Fruit fly (Drosophila melanogaster) whole organism, embryonic: ENCODE measurements around the gene Zip89B.
A peak's percentile ranks its signal among the peaks of the same experiment; 100 is the strongest.

Source experiments
- CG1024 ChIP-seq: fragments of 200-800 bp; sonication (Bioruptor generic); IDR thresholded peaks from 2 replicates; pipeline ENCODE4 v1.3.6; 2022; ENCODE audit warnings: missing biosample characterization, missing genetic modification characterization
- CG11398 ChIP-seq: fragments of 200-800 bp; sonication (Bioruptor generic); optimal IDR thresholded peaks from 2 replicates; lab custom pipeline; 2016; ENCODE audit warnings: missing biosample characterization, missing genetic modification characterization
- CG12104 ChIP-seq: fragments of 200-800 bp; sonication (Bioruptor generic); optimal IDR thresholded peaks from 3 replicates; lab custom pipeline; 2016; ENCODE audit warnings: missing biosample characterization, missing genetic modification characterization
- CG12236 ChIP-seq: fragments of 200-800 bp; sonication (Bioruptor generic); optimal IDR thresholded peaks from 2 replicates; lab custom pipeline; 2016; ENCODE audit warnings: missing biosample characterization, missing genetic modification characterization
- CG12299 ChIP-seq: fragments of 200-800 bp; sonication (Bioruptor generic); optimal IDR thresholded peaks from 2 replicates; lab custom pipeline; 2018; ENCODE audit warnings: missing biosample characterization, mild to moderate bottlenecking, missing genetic modification characterization
- CG15073 ChIP-seq: fragments of 200-800 bp; sonication (Bioruptor generic); optimal IDR thresholded peaks from 2 replicates; lab custom pipeline; 2016; ENCODE audit warnings: missing biosample characterization, missing genetic modification characterization
- CG15269 ChIP-seq: fragments of 200-800 bp; sonication (Bioruptor generic); optimal IDR thresholded peaks from 2 replicates; lab custom pipeline; 2018; ENCODE audit warnings: missing biosample characterization, mild to moderate bottlenecking, missing genetic modification characterization, moderate library complexity
- CG15601 ChIP-seq: fragments of 200-800 bp; sonication (Bioruptor generic); optimal IDR thresholded peaks from 3 replicates; lab custom pipeline; 2019; ENCODE audit warnings: missing biosample characterization, mild to moderate bottlenecking, missing genetic modification characterization, moderate library complexity
- CG15696 ChIP-seq: fragments of 200-800 bp; sonication (Bioruptor generic); optimal IDR thresholded peaks from 2 replicates; lab custom pipeline; 2019; ENCODE audit warnings: missing biosample characterization, mild to moderate bottlenecking, missing genetic modification characterization, moderate library complexity
- CG17359 ChIP-seq: fragments of 200-800 bp; sonication (Bioruptor generic); optimal IDR thresholded peaks from 3 replicates; lab custom pipeline; 2018; ENCODE audit warnings: missing biosample characterization, mild to moderate bottlenecking, missing genetic modification characterization, moderate library complexity
- CG1792 ChIP-seq: fragments of 200-800 bp; sonication (Bioruptor generic); optimal IDR thresholded peaks from 2 replicates; lab custom pipeline; 2016; ENCODE audit warnings: missing biosample characterization, missing genetic modification characterization
- CG31441 ChIP-seq: fragments of 200-800 bp; sonication (Bioruptor generic); IDR thresholded peaks from 2 replicates; pipeline ENCODE4 v1.3.6; 2022; ENCODE audit warnings: missing biosample characterization, missing genetic modification characterization
- CG3163 ChIP-seq: fragments of 200-800 bp; sonication (Bioruptor generic); optimal IDR thresholded peaks from 3 replicates; lab custom pipeline; 2016; ENCODE audit warnings: missing biosample characterization, missing genetic modification characterization
- CG33213 ChIP-seq: fragments of 200-800 bp; sonication (Bioruptor generic); optimal IDR thresholded peaks from 3 replicates; lab custom pipeline; 2016; ENCODE audit warnings: missing biosample characterization, missing genetic modification characterization
- CG5180 ChIP-seq: fragments of 200-800 bp; sonication (Bioruptor generic); optimal IDR thresholded peaks from 3 replicates; lab custom pipeline; 2017; ENCODE audit warnings: missing biosample characterization, missing genetic modification characterization, mild to moderate bottlenecking, moderate library complexity, missing genetic modification reagents
- CG7357 ChIP-seq: fragments of 200-800 bp; sonication (Bioruptor generic); IDR thresholded peaks from 3 replicates; pipeline ENCODE4 v1.3.6; 2022; ENCODE audit warnings: missing biosample characterization, missing genetic modification characterization
- CG8089 ChIP-seq: fragments of 200-800 bp; sonication (Bioruptor generic); optimal IDR thresholded peaks from 3 replicates; lab custom pipeline; 2016; ENCODE audit warnings: missing biosample characterization, missing genetic modification characterization
- CG8290 ChIP-seq, 3 experiments: fragments of 200-800 bp; sonication (Bioruptor generic); optimal IDR thresholded peaks; 2 replicates each; lab custom pipeline; 2016 to 2019; ENCODE audit warnings: missing biosample characterization in 3 of 3, missing genetic modification characterization in 3 of 3, mild to moderate bottlenecking in 2 of 3, moderate library complexity in 1 of 3
- CG8359 ChIP-seq: fragments of 200-800 bp; sonication (Bioruptor generic); optimal IDR thresholded peaks from 2 replicates; lab custom pipeline; 2017; ENCODE audit warnings: missing biosample characterization, mild to moderate bottlenecking, missing genetic modification characterization, borderline replicate concordance
- CG8388 ChIP-seq: fragments of 200-800 bp; sonication (Bioruptor generic); optimal IDR thresholded peaks from 2 replicates; lab custom pipeline; 2019; ENCODE audit warnings: missing biosample characterization, mild to moderate bottlenecking, missing genetic modification characterization, moderate library complexity
- CG9215 ChIP-seq: fragments of 200-800 bp; sonication (Bioruptor generic); IDR thresholded peaks from 2 replicates; pipeline ENCODE4 v1.3.6; 2022; ENCODE audit warnings: missing biosample characterization, missing genetic modification characterization
- CG9797 ChIP-seq: fragments of 200-800 bp; sonication (Bioruptor generic); optimal IDR thresholded peaks from 3 replicates; lab custom pipeline; 2018; ENCODE audit warnings: missing biosample characterization, mild to moderate bottlenecking, missing genetic modification characterization
- Chrac-16 ChIP-seq: fragments of 200-800 bp; sonication (Bioruptor generic); optimal IDR thresholded peaks from 3 replicates; lab custom pipeline; 2016; ENCODE audit warnings: missing biosample characterization, missing genetic modification characterization
- HHEX ChIP-seq: fragments of 200-800 bp; sonication (Bioruptor generic); optimal IDR thresholded peaks from 3 replicates; lab custom pipeline; 2017; ENCODE audit warnings: missing biosample characterization, mild to moderate bottlenecking, missing genetic modification characterization, missing genetic modification reagents
- HLH3B ChIP-seq: fragments of 200-800 bp; sonication (Bioruptor generic); IDR thresholded peaks from 2 replicates; pipeline ENCODE4 v1.3.6; 2022; ENCODE audit warnings: missing biosample characterization, missing genetic modification characterization
- HLH4C ChIP-seq: fragments of 200-800 bp; sonication (Bioruptor generic); IDR thresholded peaks from 3 replicates; pipeline ENCODE4 v1.3.6; 2022; ENCODE audit warnings: missing biosample characterization, missing genetic modification characterization; ENCODE audit not compliant: partially characterized antibody
- Lim3 ChIP-seq: fragments of 200-800 bp; sonication (Bioruptor generic); IDR thresholded peaks from 2 replicates; pipeline ENCODE4 v1.3.6; 2022; ENCODE audit warnings: missing biosample characterization, missing genetic modification characterization
- Mad ChIP-seq: fragments of 200-800 bp; sonication (Bioruptor generic); optimal IDR thresholded peaks from 2 replicates; lab custom pipeline; 2016; ENCODE audit warnings: missing biosample characterization, missing genetic modification characterization
- Mes4 ChIP-seq: fragments of 200-800 bp; sonication (Bioruptor generic); optimal IDR thresholded peaks from 2 replicates; lab custom pipeline; 2016; ENCODE audit warnings: missing biosample characterization, missing genetic modification characterization
- PHDP ChIP-seq: fragments of 200-800 bp; sonication (Bioruptor generic); optimal IDR thresholded peaks from 3 replicates; lab custom pipeline; 2018; ENCODE audit warnings: missing biosample characterization, mild to moderate bottlenecking, missing genetic modification characterization, moderate library complexity
- Ravus ChIP-seq: fragments of 200-800 bp; sonication (Bioruptor generic); IDR thresholded peaks from 2 replicates; pipeline ENCODE4 v1.3.6; 2022; ENCODE audit warnings: missing biosample characterization, missing genetic modification characterization
- Taf1 ChIP-seq: fragments of 200-800 bp; sonication (Bioruptor generic); IDR thresholded peaks from 2 replicates; pipeline ENCODE4 v1.3.6; 2022; ENCODE audit warnings: missing biosample characterization, missing genetic modification characterization
- chif ChIP-seq, 2 experiments: fragments of 200-800 bp; sonication (Bioruptor generic); optimal IDR thresholded peaks; 3 replicates each; lab custom pipeline; 2016; ENCODE audit warnings: missing biosample characterization in 2 of 2, missing genetic modification characterization in 2 of 2
- fd102C ChIP-seq: fragments of 200-800 bp; sonication (Bioruptor generic); optimal IDR thresholded peaks from 2 replicates; lab custom pipeline; 2018; ENCODE audit warnings: missing biosample characterization, mild to moderate bottlenecking, missing genetic modification characterization, moderate library complexity
- gro ChIP-seq: fragments of 200-800 bp; sonication (Bioruptor generic); optimal IDR thresholded peaks from 2 replicates; lab custom pipeline; 2016; ENCODE audit warnings: missing biosample characterization, missing genetic modification characterization
- gsb ChIP-seq: fragments of 200-800 bp; sonication (Bioruptor generic); IDR thresholded peaks from 2 replicates; pipeline ENCODE4 v1.3.6; 2022; ENCODE audit warnings: missing biosample characterization, missing genetic modification characterization
- insv ChIP-seq, 2 experiments: fragments of 200-800 bp; sonication (Bioruptor generic); optimal IDR thresholded peaks; 3 replicates each; lab custom pipeline; 2016 to 2018; ENCODE audit warnings: missing biosample characterization in 2 of 2, missing genetic modification characterization in 2 of 2
- jing ChIP-seq: fragments of 200-800 bp; sonication (Bioruptor generic); optimal IDR thresholded peaks from 2 replicates; lab custom pipeline; 2018; ENCODE audit warnings: missing biosample characterization, mild to moderate bottlenecking, missing genetic modification characterization
- kah ChIP-seq: fragments of 200-800 bp; sonication (Bioruptor generic); optimal IDR thresholded peaks from 2 replicates; lab custom pipeline; 2018; ENCODE audit warnings: missing biosample characterization, mild to moderate bottlenecking, missing genetic modification characterization
- maf-S ChIP-seq: fragments of 200-800 bp; sonication (Bioruptor generic); optimal IDR thresholded peaks from 2 replicates; lab custom pipeline; 2016; ENCODE audit warnings: missing biosample characterization, missing genetic modification characterization
- mam ChIP-seq: fragments of 200-800 bp; sonication (Bioruptor generic); optimal IDR thresholded peaks from 3 replicates; lab custom pipeline; 2016; ENCODE audit warnings: missing biosample characterization, missing genetic modification characterization
- onecut ChIP-seq: fragments of 200-800 bp; sonication (Bioruptor generic); IDR thresholded peaks from 2 replicates; pipeline ENCODE4 v1.3.6; 2022; ENCODE audit warnings: missing biosample characterization, missing genetic modification characterization
- row ChIP-seq: fragments of 200-800 bp; sonication (Bioruptor generic); IDR thresholded peaks from 3 replicates; pipeline ENCODE4 v1.3.6; 2022; ENCODE audit warnings: missing biosample characterization, missing genetic modification characterization
- sisA ChIP-seq: fragments of 200-800 bp; sonication (Bioruptor generic); IDR thresholded peaks from 2 replicates; pipeline ENCODE4 v1.3.6; 2022; ENCODE audit warnings: missing biosample characterization, missing genetic modification characterization
- so ChIP-seq: fragments of 200-800 bp; sonication (Bioruptor generic); IDR thresholded peaks from 3 replicates; pipeline ENCODE4 v1.3.6; 2022; ENCODE audit warnings: missing biosample characterization, missing genetic modification characterization
- tll ChIP-seq, 2 experiments: fragments of 200-800 bp in 1 of 2; fragments of >200 bp in 1 of 2; sonication (Bioruptor generic) in 1 of 2; optimal IDR thresholded peaks; 2 replicates each; lab custom pipeline; 2017 to 2019; ENCODE audit warnings: missing biosample characterization in 2 of 2, missing genetic modification characterization in 2 of 2, mild to moderate bottlenecking in 1 of 2, moderate library complexity in 1 of 2
- wdn ChIP-seq: fragments of 200-800 bp; sonication (Bioruptor generic); IDR thresholded peaks from 2 replicates; pipeline ENCODE4 v1.3.6; 2022; ENCODE audit warnings: missing biosample characterization, missing genetic modification characterization
- zfh1 ChIP-seq: fragments of 200-800 bp; sonication (Bioruptor generic); IDR thresholded peaks from 3 replicates; pipeline ENCODE4 v1.3.6; 2022; ENCODE audit warnings: missing biosample characterization, missing genetic modification characterization

Zip89B gene

dm6 chr3R:16260385-16261169 lies 45.0 kb upstream of the Zip89B start:
- TF ChIP-seq mam (GFP tag; lab: Kevin White, UChicago) (peak; percentile 44), HLH3B (GFP tag; lab: Robert Waterston, UW) (peak; percentile 75), HLH4C (GFP tag; lab: Robert Waterston, UW) (no peak; the same call in 2 of the 3 replicates), CG9215 (peak; percentile 49), CG17359 (tag; lab: Kevin White, UChicago) (peak; percentile 72), Mes4 (GFP tag; lab: Kevin White, UChicago) (peak; percentile 64), CG15073 (no peak), Chrac-16 (GFP tag; lab: Kevin White, UChicago) (peak; percentile 73), fd102C (GFP tag; lab: Kevin White, UChicago) (no peak), CG31441 (GFP tag; lab: Robert Waterston, UW) (no peak; the same call in none of the 2 replicates), CG12104 (peak; percentile 67), CG1792 (GFP tag; lab: Kevin White, UChicago) (peak; percentile 26), so (GFP tag; lab: Robert Waterston, UW) (peak; percentile 39; the same call in 1 of the 3 replicates), gsb (GFP tag; lab: Robert Waterston, UW) (no peak), CG1024 (GFP tag; lab: Robert Waterston, UW) (0 out of 2 replicates have a peak, but pooled peaks have one; percentile 48), Mad (GFP tag; lab: Kevin White, UChicago) (peak; percentile 69), CG8290 (GFP tag; optimal IDR thresholded peaks at IDR 0.05; lab: Kevin White, UChicago) (peak; percentile 19), CG8290 (tag; optimal IDR thresholded peaks at IDR 0.05; lab: Kevin White, UChicago) (peak; percentile 26 to 87), CG9797 (peak; percentile 9), CG11398 (GFP tag; lab: Kevin White, UChicago) (no peak), CG12299 (peak; percentile 26), CG33213 (peak; percentile 78), CG8388 (GFP tag; lab: Kevin White, UChicago) (peak; percentile 41), wdn (GFP tag; lab: Robert Waterston, UW) (no peak; the same call in 1 of the 2 replicates), CG3163 (GFP tag; lab: Kevin White, UChicago) (peak; percentile 0), Lim3 (GFP tag; lab: Robert Waterston, UW) (no peak), CG8089 (peak; percentile 63), row (GFP tag; lab: Robert Waterston, UW) (peak; percentile 34; the same call in 1 of the 3 replicates), Ravus (GFP tag; lab: Robert Waterston, UW) (no peak), tll (GFP tag; optimal IDR thresholded peaks at IDR 0.05; lab: Kevin White, UChicago) (peak in 1 of 2 experiments; percentile 36), Taf1 (GFP tag; lab: Robert Waterston, UW) (peak; percentile 51), HHEX (GFP tag; lab: Kevin White, UChicago) (peak; percentile 77), onecut (GFP tag; lab: Robert Waterston, UW) (peak; percentile 77), maf-S (GFP tag; lab: Kevin White, UChicago) (peak; percentile 27), CG15269 (tag; lab: Kevin White, UChicago) (no peak), jing (peak; percentile 30), zfh1 (peak; percentile 69; the same call in 2 of the 3 replicates), CG5180 (GFP tag; lab: Kevin White, UChicago) (no peak), insv (GFP tag; optimal IDR thresholded peaks at IDR 0.05; lab: Kevin White, UChicago) (peak in 1 of 2 experiments; percentile 66), CG15601 (tag; lab: Kevin White, UChicago) (peak; percentile 63), CG8359 (GFP tag; lab: Kevin White, UChicago) (peak; percentile 22), PHDP (tag; lab: Kevin White, UChicago) (peak; percentile 70), CG7357 (no peak), chif (GFP tag; optimal IDR thresholded peaks at IDR 0.05; lab: Kevin White, UChicago) (peak; percentile 51 to 68), kah (peak; percentile 63), CG12236 (peak; percentile 57), CG15696 (tag; lab: Kevin White, UChicago) (peak; percentile 75), gro (GFP tag; lab: Kevin White, UChicago) (peak; percentile 23), sisA (GFP tag; lab: Robert Waterston, UW) (peak; percentile 78)
